Worm (Caenorhabditis elegans) whole organism, young adult: Measurements from ENCODE around the gene W06A11.1.

Experiments
- B0336.3 ChIP-seq: fragments of 200-800 bp; sonication (Bioruptor generic); IDR thresholded peaks from 2 replicates; pipeline ENCODE4 v1.3.6; 2022; ENCODE audit warnings: missing genetic modification characterization, missing compliant biosample characterization
- C17E4.6 ChIP-seq: fragments of 200-800 bp; sonication (Bioruptor generic); IDR thresholded peaks from 2 replicates; pipeline ENCODE4 v1.3.6; 2022; ENCODE audit warnings: missing genetic modification reagents, missing genetic modification characterization, missing compliant biosample characterization
- F55B11.4 ChIP-seq: sonication (generic microtip); optimal IDR thresholded peaks from 2 replicates; lab custom pipeline; 2016; ENCODE audit warnings: missing compliant biosample characterization, missing genetic modification characterization, borderline replicate concordance; ENCODE audit not compliant: insufficient read depth
- F57A8.1 ChIP-seq: fragments of 200-800 bp; sonication (Bioruptor generic); optimal IDR thresholded peaks from 2 replicates; lab custom pipeline; 2018; ENCODE audit warnings: mild to moderate bottlenecking, missing genetic modification characterization, moderate library complexity, missing compliant biosample characterization
- K11D2.4 ChIP-seq: fragments of 200-800 bp; sonication (Bioruptor generic); IDR thresholded peaks from 2 replicates; pipeline ENCODE4 v1.3.6; 2022; ENCODE audit warnings: missing genetic modification reagents, missing genetic modification characterization, missing compliant biosample characterization
- K12H6.12 ChIP-seq: fragments of 200-800 bp; sonication (Bioruptor generic); optimal IDR thresholded peaks from 2 replicates; lab custom pipeline; 2018; ENCODE audit warnings: mild to moderate bottlenecking, missing genetic modification characterization, missing compliant biosample characterization
- Y95B8A.8 ChIP-seq: fragments of 200-800 bp; sonication (Bioruptor generic); IDR thresholded peaks from 2 replicates; pipeline ENCODE4 v1.3.6; 2022; ENCODE audit warnings: missing genetic modification reagents, missing genetic modification characterization, missing compliant biosample characterization
- bed-1 ChIP-seq: fragments of 200-800 bp; sonication (Bioruptor generic); IDR thresholded peaks from 2 replicates; pipeline ENCODE4 v1.3.6; 2022; ENCODE audit warnings: missing genetic modification reagents, missing genetic modification characterization, missing compliant biosample characterization
- bed-2 ChIP-seq: fragments of 200-800 bp; sonication (Bioruptor generic); IDR thresholded peaks from 2 replicates; pipeline ENCODE4 v1.3.6; 2022; ENCODE audit warnings: missing genetic modification reagents, missing genetic modification characterization, missing compliant biosample characterization
- ccch-3 ChIP-seq: fragments of 200-800 bp; sonication (Bioruptor generic); optimal IDR thresholded peaks from 2 replicates; lab custom pipeline; 2018; ENCODE audit warnings: mild to moderate bottlenecking, missing genetic modification characterization, missing compliant biosample characterization
- cebp-1 ChIP-seq, 2 experiments: fragments of 200-800 bp in 1 of 2; sonication (Bioruptor generic) in 1 of 2; sonication (generic microtip) in 1 of 2; IDR thresholded peaks in 1 of 2; optimal IDR thresholded peaks in 1 of 2; 2 replicates each; pipeline versions ENCODE4 v1.3.6 to Lab custom; 2017 to 2022; ENCODE audit warnings: missing compliant biosample characterization in 2 of 2, missing genetic modification characterization in 2 of 2, mild to moderate bottlenecking in 1 of 2, missing genetic modification reagents in 1 of 2, moderate library complexity in 1 of 2
- ceh-100 ChIP-seq: fragments of 200-800 bp; sonication (Bioruptor generic); IDR thresholded peaks from 2 replicates; pipeline ENCODE4 v1.3.6; 2022; ENCODE audit warnings: missing genetic modification reagents, missing genetic modification characterization, missing compliant biosample characterization
- ceh-58 ChIP-seq: fragments of 200-800 bp; sonication (Bioruptor generic); IDR thresholded peaks from 2 replicates; pipeline ENCODE4 v1.3.6; 2022; ENCODE audit warnings: missing genetic modification characterization, missing compliant biosample characterization
- ceh-91 ChIP-seq: fragments of 200-800 bp; sonication (Bioruptor generic); IDR thresholded peaks from 2 replicates; pipeline ENCODE4 v1.3.6; 2022; ENCODE audit warnings: missing genetic modification reagents, missing genetic modification characterization, missing compliant biosample characterization
- dpff-1 ChIP-seq: sonication (generic microtip); optimal IDR thresholded peaks from 2 replicates; lab custom pipeline; 2017; ENCODE audit warnings: mild to moderate bottlenecking, missing genetic modification characterization, missing compliant biosample characterization
- dpl-1 ChIP-seq: fragments of 150-350 bp; optimal IDR thresholded peaks from 2 replicates; lab custom pipeline; 2014; ENCODE audit warnings: missing biosample characterization, missing genetic modification reagents, missing genetic modification characterization
- egl-18 ChIP-seq: fragments of 200-800 bp; sonication (Bioruptor generic); IDR thresholded peaks from 2 replicates; pipeline ENCODE4 v1.3.6; 2022; ENCODE audit warnings: missing genetic modification reagents, missing genetic modification characterization, missing compliant biosample characterization
- ekl-4 ChIP-seq: fragments of 200-800 bp; sonication (Bioruptor generic); IDR thresholded peaks from 2 replicates; pipeline ENCODE4 v1.3.6; 2022; ENCODE audit warnings: missing genetic modification reagents, missing genetic modification characterization, missing compliant biosample characterization
- him-1 ChIP-seq: sonication (generic microtip); optimal IDR thresholded peaks from 2 replicates; lab custom pipeline; 2016; ENCODE audit warnings: missing genotype, missing genetic modification reagents, missing genetic modification characterization, missing compliant biosample characterization
- hsf-1 ChIP-seq: fragments of 200-800 bp; sonication (Bioruptor generic); IDR thresholded peaks from 2 replicates; pipeline ENCODE4 v1.3.6; 2022; ENCODE audit warnings: missing genetic modification reagents, missing genetic modification characterization, missing compliant biosample characterization
- lag-1 ChIP-seq: fragments of 200-800 bp; sonication (Bioruptor generic); IDR thresholded peaks from 2 replicates; pipeline ENCODE4 v1.3.6; 2022; ENCODE audit warnings: missing genetic modification reagents, missing genetic modification characterization, missing compliant biosample characterization
- lin-40 ChIP-seq: sonication (generic microtip); optimal IDR thresholded peaks from 2 replicates; lab custom pipeline; 2016; ENCODE audit warnings: missing genetic modification characterization, mild to moderate bottlenecking, missing compliant biosample characterization, missing genotype, missing genetic modification reagents
- lir-1 ChIP-seq: fragments of 200-800 bp; sonication (Bioruptor generic); conservative IDR thresholded peaks from 2 replicates; pipeline ENCODE4 v1.3.6; 2022; ENCODE audit warnings: missing genetic modification reagents, missing genetic modification characterization, missing compliant biosample characterization
- lsy-27 ChIP-seq: sonication (generic microtip); optimal IDR thresholded peaks from 2 replicates; lab custom pipeline; 2017; ENCODE audit warnings: missing genetic modification characterization, mild to moderate bottlenecking, missing compliant biosample characterization, antibody characterized with exemption, missing genotype, borderline replicate concordance; ENCODE audit not compliant: insufficient read depth
- madf-8 ChIP-seq: fragments of 200-800 bp; sonication (Bioruptor generic); conservative IDR thresholded peaks from 2 replicates; pipeline ENCODE4 v1.3.6; 2022; ENCODE audit warnings: missing genetic modification reagents, missing genetic modification characterization, missing compliant biosample characterization
- mel-28 ChIP-seq: sonication (generic microtip); optimal IDR thresholded peaks from 2 replicates; lab custom pipeline; 2016; ENCODE audit warnings: borderline replicate concordance, mild to moderate bottlenecking, missing genetic modification characterization, missing compliant biosample characterization
- mes-4 ChIP-seq: sonication (generic microtip); optimal IDR thresholded peaks from 2 replicates; lab custom pipeline; 2016; ENCODE audit warnings: missing genotype, missing genetic modification characterization, missing compliant biosample characterization
- nfya-1 ChIP-seq: sonication (generic microtip); optimal IDR thresholded peaks from 2 replicates; lab custom pipeline; 2017; ENCODE audit warnings: antibody characterized with exemption, missing compliant biosample characterization, missing genetic modification characterization, borderline replicate concordance; ENCODE audit not compliant: insufficient read depth
- nfya-2 ChIP-seq: fragments of 200-800 bp; sonication (Bioruptor generic); IDR thresholded peaks from 2 replicates; pipeline ENCODE4 v1.3.6; 2022; ENCODE audit warnings: missing genetic modification reagents, missing genetic modification characterization, missing compliant biosample characterization
- nhr-179 ChIP-seq: sonication (generic microtip); optimal IDR thresholded peaks from 2 replicates; lab custom pipeline; 2016; ENCODE audit warnings: mild to moderate bottlenecking, missing genetic modification characterization, missing compliant biosample characterization
- nhr-27 ChIP-seq: fragments of 200-800 bp; sonication (Bioruptor generic); optimal IDR thresholded peaks from 2 replicates; lab custom pipeline; 2018; ENCODE audit warnings: mild to moderate bottlenecking, missing genetic modification characterization, moderate library complexity, missing compliant biosample characterization
- rec-8 ChIP-seq, 2 experiments: sonication (generic microtip); optimal IDR thresholded peaks; 2 replicates each; lab custom pipeline; 2016; ENCODE audit warnings: mild to moderate bottlenecking in 2 of 2, missing genetic modification characterization in 2 of 2, missing genetic modification reagents in 2 of 2, missing genotype in 2 of 2, missing biosample characterization in 1 of 2, missing compliant biosample characterization in 1 of 2, moderate library complexity in 1 of 2
- sdz-38 ChIP-seq: sonication (generic microtip); optimal IDR thresholded peaks from 2 replicates; lab custom pipeline; 2016; ENCODE audit warnings: missing genotype, missing genetic modification characterization, missing compliant biosample characterization
- sea-2 ChIP-seq: fragments of 200-800 bp; sonication (Bioruptor generic); IDR thresholded peaks from 2 replicates; pipeline ENCODE4 v1.3.6; 2022; ENCODE audit warnings: missing genetic modification characterization, missing compliant biosample characterization
- snpc-1.1 ChIP-seq: sonication (generic microtip); optimal IDR thresholded peaks from 2 replicates; lab custom pipeline; 2017; ENCODE audit warnings: missing genetic modification characterization, mild to moderate bottlenecking, missing compliant biosample characterization, antibody characterized with exemption, moderate library complexity, missing genotype, missing genetic modification reagents; ENCODE audit not compliant: insufficient read depth
- snpc-1.3 ChIP-seq: sonication (generic microtip); optimal IDR thresholded peaks from 2 replicates; lab custom pipeline; 2017; ENCODE audit warnings: missing genetic modification characterization, mild to moderate bottlenecking, missing compliant biosample characterization, antibody characterized with exemption, moderate library complexity, missing genotype, missing genetic modification reagents; ENCODE audit not compliant: insufficient read depth
- snpc-3.4 ChIP-seq: sonication (generic microtip); optimal IDR thresholded peaks from 2 replicates; lab custom pipeline; 2017; ENCODE audit warnings: missing genetic modification characterization, mild to moderate bottlenecking, missing compliant biosample characterization, antibody characterized with exemption, moderate library complexity, missing genotype, missing genetic modification reagents
- tbx-9 ChIP-seq: sonication (generic microtip); optimal IDR thresholded peaks from 2 replicates; lab custom pipeline; 2016; ENCODE audit warnings: borderline replicate concordance, missing genetic modification characterization, inconsistent platforms, missing compliant biosample characterization
- tlf-1 ChIP-seq: fragments of 200-800 bp; sonication (Bioruptor generic); optimal IDR thresholded peaks from 2 replicates; lab custom pipeline; 2018; ENCODE audit warnings: mild to moderate bottlenecking, missing genetic modification characterization, missing compliant biosample characterization
- unc-62 ChIP-seq: fragments of 150-350 bp; optimal IDR thresholded peaks from 2 replicates; lab custom pipeline; 2014; ENCODE audit warnings: missing biosample characterization, missing genetic modification reagents, missing genetic modification characterization
- zim-3 ChIP-seq: sonication (generic microtip); optimal IDR thresholded peaks from 2 replicates; lab custom pipeline; 2017; ENCODE audit warnings: mild to moderate bottlenecking, missing genetic modification characterization, moderate library complexity, missing compliant biosample characterization
- ztf-25 ChIP-seq: fragments of 200-800 bp; sonication (Bioruptor generic); IDR thresholded peaks from 2 replicates; pipeline ENCODE4 v1.3.6; 2022; ENCODE audit warnings: missing genetic modification reagents, missing genetic modification characterization, missing compliant biosample characterization
- ztf-26 ChIP-seq: sonication (generic microtip); optimal IDR thresholded peaks from 2 replicates; lab custom pipeline; 2017; ENCODE audit warnings: missing genetic modification characterization, missing compliant biosample characterization

Gene W06A11.1

DNA sequence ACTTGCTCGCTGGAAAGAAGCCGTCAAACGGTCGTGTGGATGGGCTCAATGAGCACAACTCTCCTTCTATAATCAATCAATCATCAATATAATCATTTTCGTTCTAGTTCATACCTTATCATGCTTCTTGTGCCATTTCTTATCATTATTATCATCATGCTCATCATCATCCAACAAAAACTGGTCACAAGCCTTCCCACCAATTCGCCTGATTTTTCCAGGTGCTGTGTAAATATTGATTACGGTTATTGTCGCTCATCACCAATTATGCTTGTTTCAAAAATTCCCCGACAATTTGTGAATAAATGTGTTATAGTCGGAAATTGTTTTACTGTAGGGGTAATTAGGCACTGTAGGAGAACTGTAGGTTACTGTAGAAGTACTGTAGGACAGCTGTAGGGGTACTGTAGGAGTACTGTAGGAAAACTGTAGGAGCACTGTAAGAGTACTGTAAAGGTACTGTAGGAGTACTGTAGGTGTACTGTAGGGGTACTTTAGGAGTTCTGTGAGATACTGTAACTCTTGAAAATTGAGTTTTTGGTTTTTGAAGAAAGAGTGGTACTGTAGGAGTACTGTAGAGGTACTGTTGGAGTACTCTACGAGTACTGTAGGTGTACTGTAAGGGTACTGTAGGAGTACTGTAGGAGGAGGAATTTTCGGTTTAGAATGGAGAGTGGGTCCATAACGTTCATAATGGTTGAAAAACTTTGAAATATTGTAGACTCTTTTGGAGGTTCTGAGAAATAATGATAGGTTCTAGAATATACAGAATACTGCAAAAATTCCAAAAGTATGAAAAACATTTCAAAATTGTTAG lies 26.9 kb downstream of the W06A11.1 start (continued):
- TF ChIP-seq C17E4.6 (GFP tag; lab: Robert Waterston, UW) (no peak), snpc-1.3 (tag; lab: Kevin White, UChicago) (no peak), sea-2 (no peak), ceh-58 (no peak), bed-1 (GFP tag; lab: Robert Waterston, UW) (no peak), Y95B8A.8 (GFP tag; lab: Robert Waterston, UW) (no peak), ccch-3 (GFP tag; lab: Kevin White, UChicago) (no peak), ztf-26 (no peak), nhr-27 (tag; lab: Kevin White, UChicago) (no peak), lin-40 (tag; lab: Kevin White, UChicago) (no peak), tlf-1 (no peak), egl-18 (GFP tag; lab: Robert Waterston, UW) (no peak), F57A8.1 (GFP tag; lab: Kevin White, UChicago) (no peak), hsf-1 (no peak), rec-8 (tag; optimal IDR thresholded peaks at IDR 0.05; lab: Kevin White, UChicago) (no peak), F55B11.4 (no peak), lsy-27 (tag; lab: Kevin White, UChicago) (no peak), mel-28 (tag; lab: Kevin White, UChicago) (no peak), B0336.3 (GFP tag; lab: Robert Waterston, UW) (no peak), bed-2 (GFP tag; lab: Robert Waterston, UW) (no peak), snpc-1.1 (no peak), tbx-9 (no peak), madf-8 (no peak), nhr-179 (no peak), cebp-1 (GFP tag; IDR thresholded peaks at IDR 0.05; lab: Robert Waterston, UW) (0 out of 2 replicates have a peak, but pooled peaks have one; percentile 31), cebp-1 (tag; optimal IDR thresholded peaks at IDR 0.05; lab: Kevin White, UChicago) (peak; percentile 39), ceh-91 (GFP tag; lab: Robert Waterston, UW) (no peak), ceh-100 (GFP tag; lab: Robert Waterston, UW) (no peak), ekl-4 (GFP tag; lab: Robert Waterston, UW) (no peak), dpff-1 (tag; lab: Kevin White, UChicago) (no peak), nfya-2 (GFP tag; lab: Robert Waterston, UW) (no peak), him-1 (tag; lab: Kevin White, UChicago) (no peak), snpc-3.4 (tag; lab: Kevin White, UChicago) (no peak), sdz-38 (no peak), lir-1 (GFP tag; lab: Robert Waterston, UW) (no peak; the same call in 1 of the 2 replicates), K12H6.12 (tag; lab: Kevin White, UChicago) (peak; percentile 100)
- TF ChIP-seq, all 124 proteins: peak for 16

- no peak for TF ChIP-seq dpl-1
- no peak for TF ChIP-seq madf-8
- no peak for TF ChIP-seq C17E4.6 (GFP tag; lab: Robert Waterston, UW)
- no peak for TF ChIP-seq mes-4 (tag; lab: Kevin White, UChicago)
- TF ChIP-seq unc-62 (GFP tag; lab: Kevin White, UChicago): no peak
- TF ChIP-seq F57A8.1 (GFP tag; lab: Kevin White, UChicago): no peak
- no peak for TF ChIP-seq zim-3 (tag; lab: Kevin White, UChicago)
- TF ChIP-seq ztf-25 (GFP tag; lab: Robert Waterston, UW): no peak
- no peak for TF ChIP-seq K11D2.4 (GFP tag; lab: Robert Waterston, UW)
- TF ChIP-seq lag-1 (GFP tag; lab: Robert Waterston, UW): no peak
- TF ChIP-seq egl-18 (GFP tag; lab: Robert Waterston, UW): no peak
- TF ChIP-seq nfya-1 (tag; lab: Kevin White, UChicago): no peak
These were observed 31.4 kb downstream of the W06A11.1 start for ce11 chrII:4098759-4099158.
